Worm (Caenorhabditis elegans) whole organism, young adult: ENCODE measurements around the gene F32D8.11.

Source experiments
- F22D6.2 ChIP-seq: sonication (generic microtip); optimal IDR thresholded peaks from 2 replicates; lab custom pipeline; 2016; ENCODE audit warnings: mild to moderate bottlenecking, missing genetic modification characterization, missing compliant biosample characterization
- F23B12.7 ChIP-seq: sonication (generic microtip); optimal IDR thresholded peaks from 2 replicates; lab custom pipeline; 2017; ENCODE audit warnings: missing genetic modification characterization, mild to moderate bottlenecking, missing compliant biosample characterization, antibody characterized with exemption, moderate library complexity; ENCODE audit not compliant: insufficient read depth
- F33H1.4 ChIP-seq: fragments of 200-800 bp; sonication (Bioruptor generic); IDR thresholded peaks from 2 replicates; pipeline ENCODE4 v1.3.6; 2022; ENCODE audit warnings: missing genetic modification reagents, missing genetic modification characterization, missing compliant biosample characterization
- F55B11.4 ChIP-seq: sonication (generic microtip); optimal IDR thresholded peaks from 2 replicates; lab custom pipeline; 2016; ENCODE audit warnings: missing compliant biosample characterization, missing genetic modification characterization, borderline replicate concordance; ENCODE audit not compliant: insufficient read depth
- F57C9.4 ChIP-seq: sonication (generic microtip); optimal IDR thresholded peaks from 2 replicates; lab custom pipeline; 2017; ENCODE audit warnings: mild to moderate bottlenecking, missing genetic modification characterization, missing compliant biosample characterization
- T07F8.4 ChIP-seq: sonication (generic microtip); optimal IDR thresholded peaks from 2 replicates; lab custom pipeline; 2016; ENCODE audit warnings: mild to moderate bottlenecking, missing genetic modification characterization, moderate library complexity, missing compliant biosample characterization
- Y67H2A.10 ChIP-seq: fragments of 200-800 bp; sonication (Bioruptor generic); conservative IDR thresholded peaks from 2 replicates; pipeline ENCODE4 v1.3.6; 2022; ENCODE audit warnings: missing genetic modification reagents, missing genetic modification characterization, missing compliant biosample characterization
- Y95B8A.8 ChIP-seq: fragments of 200-800 bp; sonication (Bioruptor generic); IDR thresholded peaks from 2 replicates; pipeline ENCODE4 v1.3.6; 2022; ENCODE audit warnings: missing genetic modification reagents, missing genetic modification characterization, missing compliant biosample characterization
- ama-1 ChIP-seq, 3 experiments: fragments of 150-350 bp in 1 of 3; sonication (generic microtip) in 2 of 3; optimal IDR thresholded peaks; 2 replicates each; lab custom pipeline; 2014 to 2018; ENCODE audit warnings: missing biosample characterization in 2 of 3, missing genetic modification characterization in 2 of 3, missing genetic modification reagents in 2 of 3
- atf-7 ChIP-seq: sonication (generic microtip); optimal IDR thresholded peaks from 2 replicates; lab custom pipeline; 2017; ENCODE audit warnings: mild to moderate bottlenecking, missing genetic modification characterization, missing compliant biosample characterization
- chd-7 ChIP-seq: sonication (generic microtip); optimal IDR thresholded peaks from 2 replicates; lab custom pipeline; 2016; ENCODE audit warnings: mild to moderate bottlenecking, missing genetic modification characterization, moderate library complexity, missing compliant biosample characterization
- egl-18 ChIP-seq: fragments of 200-800 bp; sonication (Bioruptor generic); IDR thresholded peaks from 2 replicates; pipeline ENCODE4 v1.3.6; 2022; ENCODE audit warnings: missing genetic modification reagents, missing genetic modification characterization, missing compliant biosample characterization
- egl-44 ChIP-seq: fragments of 200-800 bp; sonication (Bioruptor generic); IDR thresholded peaks from 2 replicates; pipeline ENCODE4 v1.3.6; 2022; ENCODE audit warnings: missing genetic modification reagents, missing genetic modification characterization, missing compliant biosample characterization
- fkh-3 ChIP-seq: sonication (generic microtip); optimal IDR thresholded peaks from 2 replicates; lab custom pipeline; 2016; ENCODE audit warnings: mild to moderate bottlenecking, missing genetic modification characterization, missing compliant biosample characterization
- gei-17 ChIP-seq: fragments of 200-800 bp; sonication (Bioruptor generic); optimal IDR thresholded peaks from 2 replicates; lab custom pipeline; 2018; ENCODE audit warnings: mild to moderate bottlenecking, missing genetic modification characterization, missing compliant biosample characterization
- hsf-1 ChIP-seq: fragments of 200-800 bp; sonication (Bioruptor generic); IDR thresholded peaks from 2 replicates; pipeline ENCODE4 v1.3.6; 2022; ENCODE audit warnings: missing genetic modification reagents, missing genetic modification characterization, missing compliant biosample characterization
- let-526 ChIP-seq: fragments of 200-800 bp; sonication (Bioruptor generic); IDR thresholded peaks from 2 replicates; pipeline ENCODE4 v1.3.6; 2022; ENCODE audit warnings: missing genetic modification reagents, missing genetic modification characterization, missing compliant biosample characterization
- let-607 ChIP-seq, 2 experiments: fragments of 200-800 bp in 1 of 2; sonication (Bioruptor generic) in 1 of 2; sonication (generic microtip) in 1 of 2; optimal IDR thresholded peaks; 2 replicates each; lab custom pipeline; 2016 to 2018; ENCODE audit warnings: mild to moderate bottlenecking in 2 of 2, missing compliant biosample characterization in 2 of 2, missing genetic modification characterization in 2 of 2, moderate library complexity in 2 of 2, missing genotype in 1 of 2
- lin-40 ChIP-seq: sonication (generic microtip); optimal IDR thresholded peaks from 2 replicates; lab custom pipeline; 2016; ENCODE audit warnings: missing genetic modification characterization, mild to moderate bottlenecking, missing compliant biosample characterization, missing genotype, missing genetic modification reagents
- lsl-1 ChIP-seq: fragments of 200-800 bp; sonication (Bioruptor generic); optimal IDR thresholded peaks from 2 replicates; lab custom pipeline; 2018; ENCODE audit warnings: mild to moderate bottlenecking, missing genetic modification characterization, moderate library complexity, missing compliant biosample characterization
- madf-3 ChIP-seq: fragments of 200-800 bp; sonication (Bioruptor generic); IDR thresholded peaks from 2 replicates; pipeline ENCODE4 v1.3.6; 2022; ENCODE audit warnings: missing genetic modification reagents, missing genetic modification characterization, missing compliant biosample characterization
- madf-8 ChIP-seq: fragments of 200-800 bp; sonication (Bioruptor generic); conservative IDR thresholded peaks from 2 replicates; pipeline ENCODE4 v1.3.6; 2022; ENCODE audit warnings: missing genetic modification reagents, missing genetic modification characterization, missing compliant biosample characterization
- nhr-80 ChIP-seq: sonication (generic microtip); optimal IDR thresholded peaks from 2 replicates; lab custom pipeline; 2016; ENCODE audit warnings: missing genetic modification characterization, missing compliant biosample characterization
- rec-8 ChIP-seq, 2 experiments: sonication (generic microtip); optimal IDR thresholded peaks; 2 replicates each; lab custom pipeline; 2016; ENCODE audit warnings: mild to moderate bottlenecking in 2 of 2, missing genetic modification characterization in 2 of 2, missing genetic modification reagents in 2 of 2, missing genotype in 2 of 2, missing biosample characterization in 1 of 2, missing compliant biosample characterization in 1 of 2, moderate library complexity in 1 of 2
- repo-1 ChIP-seq: sonication (generic microtip); optimal IDR thresholded peaks from 2 replicates; lab custom pipeline; 2017; ENCODE audit warnings: mild to moderate bottlenecking, missing genetic modification characterization, missing compliant biosample characterization
- sdz-38 ChIP-seq: sonication (generic microtip); optimal IDR thresholded peaks from 2 replicates; lab custom pipeline; 2016; ENCODE audit warnings: missing genotype, missing genetic modification characterization, missing compliant biosample characterization
- sea-2 ChIP-seq: fragments of 200-800 bp; sonication (Bioruptor generic); IDR thresholded peaks from 2 replicates; pipeline ENCODE4 v1.3.6; 2022; ENCODE audit warnings: missing genetic modification characterization, missing compliant biosample characterization
- snpc-1.3 ChIP-seq: sonication (generic microtip); optimal IDR thresholded peaks from 2 replicates; lab custom pipeline; 2017; ENCODE audit warnings: missing genetic modification characterization, mild to moderate bottlenecking, missing compliant biosample characterization, antibody characterized with exemption, moderate library complexity, missing genotype, missing genetic modification reagents; ENCODE audit not compliant: insufficient read depth
- somi-1 ChIP-seq: fragments of 200-800 bp; sonication (Bioruptor generic); optimal IDR thresholded peaks from 2 replicates; lab custom pipeline; 2018; ENCODE audit warnings: mild to moderate bottlenecking, missing genetic modification characterization, missing compliant biosample characterization
- sptf-2 ChIP-seq: fragments of 200-800 bp; sonication (Bioruptor generic); optimal IDR thresholded peaks from 2 replicates; lab custom pipeline; 2018; ENCODE audit warnings: mild to moderate bottlenecking, missing genetic modification characterization, missing compliant biosample characterization
- tlf-1 ChIP-seq: fragments of 200-800 bp; sonication (Bioruptor generic); optimal IDR thresholded peaks from 2 replicates; lab custom pipeline; 2018; ENCODE audit warnings: mild to moderate bottlenecking, missing genetic modification characterization, missing compliant biosample characterization
- unc-130 ChIP-seq: sonication (generic microtip); optimal IDR thresholded peaks from 2 replicates; lab custom pipeline; 2016; ENCODE audit warnings: missing genetic modification reagents, missing genetic modification characterization, missing compliant biosample characterization
- unc-62 ChIP-seq: fragments of 150-350 bp; optimal IDR thresholded peaks from 2 replicates; lab custom pipeline; 2014; ENCODE audit warnings: missing biosample characterization, missing genetic modification reagents, missing genetic modification characterization
- ztf-28 ChIP-seq: fragments of 200-800 bp; sonication (Bioruptor generic); IDR thresholded peaks from 2 replicates; pipeline ENCODE4 v1.3.6; 2022; ENCODE audit warnings: missing genetic modification reagents, missing genetic modification characterization, missing compliant biosample characterization
- ztf-3 ChIP-seq: fragments of 200-800 bp; sonication (Bioruptor generic); optimal IDR thresholded peaks from 2 replicates; lab custom pipeline; 2018; ENCODE audit warnings: mild to moderate bottlenecking, missing genetic modification characterization, missing compliant biosample characterization

Gene F32D8.11

ce11 chrV:10937294-10937693 is 48.4 kb upstream of the F32D8.11 start (continued):
- TF ChIP-seq egl-44 (GFP tag; lab: Robert Waterston, UW) (no peak), F33H1.4 (GFP tag; lab: Robert Waterston, UW) (no peak), lin-40 (tag; lab: Kevin White, UChicago) (peak; percentile 33), Y67H2A.10 (GFP tag; lab: Robert Waterston, UW) (no peak), sea-2 (no peak), snpc-1.3 (tag; lab: Kevin White, UChicago) (no peak), let-607 (tag; optimal IDR thresholded peaks at IDR 0.05; lab: Kevin White, UChicago) (no peak), repo-1 (tag; lab: Kevin White, UChicago) (peak; percentile 21), ama-1 (optimal IDR thresholded peaks at IDR 0.05; lab: Kevin White, UChicago) (peak; percentile 37), ama-1 (GFP tag; optimal IDR thresholded peaks at IDR 0.05; lab: Kevin White, UChicago) (peak in 1 of 2 experiments; percentile 10), F22D6.2 (no peak), F23B12.7 (tag; lab: Kevin White, UChicago) (no peak), sdz-38 (tag; lab: Kevin White, UChicago) (no peak)

ce11 chrV:10936681-10937080 is 47.7 kb upstream of the F32D8.11 start, which contains the start of gene F17C11.12:
Gene F17C11.12 (minus strand): TSS chrV:10936920.
- no peak for TF ChIP-seq egl-44 (GFP tag; lab: Robert Waterston, UW)
- peak; percentile 66 for TF ChIP-seq nhr-80
- no peak for TF ChIP-seq repo-1 (tag; lab: Kevin White, UChicago)

- peak; percentile 92 for TF ChIP-seq nhr-80
- TF ChIP-seq rec-8 (tag; optimal IDR thresholded peaks at IDR 0.05; lab: Kevin White, UChicago): no peak
These were observed 43.5 kb upstream of the F32D8.11 start, which contains the start of gene F58B4.5 for ce11 chrV:10932411-10932810. Gene F58B4.5 (plus strand): TSS chrV:10932693.

ce11 chrV:10931189-10931588 is 42.3 kb upstream of the F32D8.11 start, which contains the start of gene scvp-1:
Gene scvp-1 (minus strand): TSS chrV:10931289.
- TF ChIP-seq T07F8.4 (no peak), somi-1 (GFP tag; lab: Kevin White, UChicago) (no peak), hsf-1 (no peak), madf-3 (GFP tag; lab: Robert Waterston, UW) (no peak), let-526 (no peak), egl-18 (no peak), chd-7 (tag; lab: Kevin White, UChicago) (no peak), sea-2 (no peak), ztf-3 (GFP tag; lab: Kevin White, UChicago) (no peak), tlf-1 (no peak), F55B11.4 (tag; lab: Kevin White, UChicago) (no peak), gei-17 (GFP tag; lab: Kevin White, UChicago) (no peak), Y95B8A.8 (GFP tag; lab: Robert Waterston, UW) (no peak), F57C9.4 (tag; lab: Kevin White, UChicago) (no peak)

ce11 chrV:10929511-10929910 is 40.6 kb upstream of the F32D8.11 start, which contains the start of gene F58B4.3:
Gene F58B4.3 (plus strand): TSS chrV:10929811.
- TF ChIP-seq madf-8 (no peak), lsl-1 (GFP tag; lab: Kevin White, UChicago) (no peak), atf-7 (tag; lab: Kevin White, UChicago) (no peak), snpc-1.3 (tag; lab: Kevin White, UChicago) (no peak), fkh-3 (no peak), ztf-28 (no peak), sptf-2 (GFP tag; lab: Kevin White, UChicago) (no peak), unc-130 (GFP tag; lab: Kevin White, UChicago) (no peak), unc-62 (GFP tag; lab: Kevin White, UChicago) (no peak)
